Worm (Caenorhabditis elegans) whole organism, mixed stage, embryonic: ENCODE data around the gene cec-6.

ENCODE experiments used
- elt-1 ChIP-seq: sonication (generic microtip); optimal IDR thresholded peaks from 2 replicates; lab custom pipeline; 2017; ENCODE audit warnings: missing genetic modification characterization, mild to moderate bottlenecking, missing compliant biosample characterization, antibody characterized with exemption, moderate library complexity, borderline replicate concordance; ENCODE audit not compliant: insufficient read depth
- hlh-1 ChIP-seq: fragments of 150-350 bp; optimal IDR thresholded peaks from 2 replicates; lab custom pipeline; 2014; ENCODE audit warnings: missing biosample characterization, missing genetic modification reagents, missing genetic modification characterization
- lin-13 ChIP-seq: fragments of 150-350 bp; optimal IDR thresholded peaks from 2 replicates; lab custom pipeline; 2014; ENCODE audit warnings: missing biosample characterization, missing genetic modification characterization
- lin-32 ChIP-seq: fragments of 200-800 bp; sonication (Bioruptor generic); optimal IDR thresholded peaks from 2 replicates; lab custom pipeline; 2018; ENCODE audit warnings: mild to moderate bottlenecking, missing genetic modification characterization, missing compliant biosample characterization
- lsy-2 ChIP-seq: fragments of 150-350 bp; optimal IDR thresholded peaks from 2 replicates; lab custom pipeline; 2014; ENCODE audit warnings: missing biosample characterization, missing genetic modification characterization
- nhr-237 ChIP-seq: fragments of 150-350 bp; optimal IDR thresholded peaks from 2 replicates; lab custom pipeline; 2014; ENCODE audit warnings: missing biosample characterization, missing genetic modification characterization
- nhr-28 ChIP-seq: fragments of 150-350 bp; optimal IDR thresholded peaks from 2 replicates; lab custom pipeline; 2014; ENCODE audit warnings: missing biosample characterization, missing genetic modification characterization
- nhr-76 ChIP-seq: sonication (generic microtip); optimal IDR thresholded peaks from 2 replicates; lab custom pipeline; 2017; ENCODE audit warnings: missing biosample characterization, missing genetic modification characterization
- pha-4 ChIP-seq: fragments of 150-350 bp; optimal IDR thresholded peaks from 2 replicates; lab custom pipeline; 2018; ENCODE audit warnings: missing biosample characterization, missing genetic modification reagents, missing genetic modification characterization
- unc-62 ChIP-seq: fragments of 150-350 bp; optimal IDR thresholded peaks from 2 replicates; lab custom pipeline; 2014; ENCODE audit warnings: missing biosample characterization, missing genetic modification reagents, missing genetic modification characterization
- zip-8 ChIP-seq: fragments of 150-350 bp; optimal IDR thresholded peaks from 2 replicates; lab custom pipeline; 2014; ENCODE audit warnings: missing biosample characterization, missing genetic modification characterization

- TF ChIP-seq nhr-28 (tag; lab: Kevin White, UChicago) (no peak), lin-13 (tag; lab: Kevin White, UChicago) (no peak), lsy-2 (no peak), pha-4 (tag; lab: Kevin White, UChicago) (no peak), lin-32 (GFP tag; lab: Kevin White, UChicago) (no peak), nhr-76 (tag; lab: Kevin White, UChicago) (no peak), unc-62 (GFP tag; lab: Kevin White, UChicago) (no peak), nhr-237 (tag; lab: Kevin White, UChicago) (no peak), hlh-1 (tag; lab: Kevin White, UChicago) (no peak), elt-1 (tag; lab: Kevin White, UChicago) (no peak), zip-8 (tag; lab: Kevin White, UChicago) (no peak)
These were observed 17.0 kb downstream of the cec-6 start for ce11 chrIV:5561497-5562155.
